Worm (Caenorhabditis elegans) whole organism, L1 larva: ENCODE data around the gene npr-39.
A peak's percentile ranks its signal among the peaks of the same experiment; 100 is the strongest.

Source experiments
- C04F5.9 ChIP-seq: sonication (generic microtip); optimal IDR thresholded peaks from 2 replicates; lab custom pipeline; 2016; ENCODE audit warnings: missing genetic modification characterization, missing compliant biosample characterization
- F16B12.6 ChIP-seq: fragments of 150-350 bp; optimal IDR thresholded peaks from 2 replicates; lab custom pipeline; 2014; ENCODE audit warnings: missing biosample characterization, missing genetic modification characterization
- Y116A8C.19 ChIP-seq: sonication (generic microtip); optimal IDR thresholded peaks from 2 replicates; lab custom pipeline; 2016; ENCODE audit warnings: missing compliant biosample characterization, missing genetic modification characterization, borderline replicate concordance
- aly-2 ChIP-seq: fragments of 150-350 bp; optimal IDR thresholded peaks from 2 replicates; lab custom pipeline; 2014; ENCODE audit warnings: missing biosample characterization, missing genetic modification characterization
- ceh-63 ChIP-seq: fragments of 200-800 bp; sonication (Bioruptor generic); optimal IDR thresholded peaks from 2 replicates; lab custom pipeline; 2018; ENCODE audit warnings: mild to moderate bottlenecking, missing genetic modification characterization, missing compliant biosample characterization
- ceh-82 ChIP-seq, 3 experiments: fragments of 150-350 bp in 1 of 3; sonication (generic microtip) in 2 of 3; optimal IDR thresholded peaks; 2 replicates each; lab custom pipeline; 2014 to 2017; ENCODE audit warnings: missing biosample characterization in 3 of 3, missing genetic modification characterization in 3 of 3
- dsc-1 ChIP-seq: sonication (generic microtip); optimal IDR thresholded peaks from 2 replicates; lab custom pipeline; 2016; ENCODE audit warnings: mild to moderate bottlenecking, missing genetic modification characterization, missing compliant biosample characterization
- efl-1 ChIP-seq, 4 experiments: fragments of 150-350 bp; optimal IDR thresholded peaks in 3 of 4; peaks in 1 of 4; 1 replicate in 1 of 4; 2 replicates in 3 of 4; lab custom pipeline; 2014; ENCODE audit warnings: missing biosample characterization in 2 of 4, missing genetic modification characterization in 2 of 4, missing genetic modification reagents in 2 of 4
- elt-3 ChIP-seq, 6 experiments: fragments of 150-350 bp in 1 of 6; sonication (generic microtip); optimal IDR thresholded peaks; 2 replicates each; lab custom pipeline; 2017 to 2018; ENCODE audit warnings: missing biosample characterization in 6 of 6, missing genetic modification characterization in 6 of 6, inconsistent platforms in 1 of 6
- fkh-4 ChIP-seq: sonication (generic microtip); optimal IDR thresholded peaks from 2 replicates; lab custom pipeline; 2016; ENCODE audit warnings: missing compliant biosample characterization, missing genetic modification characterization, borderline replicate concordance
- fkh-8 ChIP-seq: sonication (generic microtip); optimal IDR thresholded peaks from 2 replicates; lab custom pipeline; 2016; ENCODE audit warnings: mild to moderate bottlenecking, missing genetic modification characterization, missing compliant biosample characterization
- irx-1 ChIP-seq: sonication (generic microtip); optimal IDR thresholded peaks from 2 replicates; lab custom pipeline; 2016; ENCODE audit warnings: missing genetic modification characterization, missing compliant biosample characterization
- isw-1 ChIP-seq: fragments of 200-800 bp; sonication (Bioruptor generic); IDR thresholded peaks from 2 replicates; pipeline ENCODE4 v1.3.6; 2022; ENCODE audit warnings: missing genetic modification characterization, missing compliant biosample characterization
- lin-14 ChIP-seq: fragments of 200-800 bp; sonication (Bioruptor generic); optimal IDR thresholded peaks from 2 replicates; lab custom pipeline; 2018; ENCODE audit warnings: mild to moderate bottlenecking, missing genetic modification characterization, moderate library complexity, missing compliant biosample characterization
- lin-35 ChIP-seq, 2 experiments: fragments of 150-350 bp; optimal IDR thresholded peaks; 2 replicates each; lab custom pipeline; 2014; ENCODE audit warnings: missing biosample characterization in 2 of 2, missing genetic modification characterization in 2 of 2, missing genetic modification reagents in 2 of 2
- lin-39 ChIP-seq: fragments of 150-350 bp; optimal IDR thresholded peaks from 2 replicates; lab custom pipeline; 2014; ENCODE audit warnings: missing biosample characterization, missing genetic modification reagents, missing genetic modification characterization
- lir-3 ChIP-seq: sonication (generic microtip); optimal IDR thresholded peaks from 2 replicates; lab custom pipeline; 2016; ENCODE audit warnings: mild to moderate bottlenecking, missing genetic modification characterization, moderate library complexity, missing compliant biosample characterization; ENCODE audit not compliant: poor library complexity
- lsy-2 ChIP-seq, 2 experiments: fragments of 150-350 bp; optimal IDR thresholded peaks; 2 replicates each; lab custom pipeline; 2014; ENCODE audit warnings: missing biosample characterization in 2 of 2, missing genetic modification characterization in 2 of 2
- mab-9 ChIP-seq: fragments of 200-800 bp; sonication (Bioruptor generic); IDR thresholded peaks from 2 replicates; pipeline ENCODE4 v1.3.6; 2022; ENCODE audit warnings: missing genetic modification reagents, missing genetic modification characterization, missing compliant biosample characterization
- mdl-1 ChIP-seq, 2 experiments: fragments of 150-350 bp; optimal IDR thresholded peaks; 2 replicates each; lab custom pipeline; 2014 to 2017; ENCODE audit warnings: missing biosample characterization in 2 of 2, missing genetic modification characterization in 2 of 2, inconsistent platforms in 1 of 2
- mef-2 ChIP-seq: fragments of 150-350 bp; optimal IDR thresholded peaks from 2 replicates; lab custom pipeline; 2014; ENCODE audit warnings: missing biosample characterization, missing genetic modification characterization
- mep-1 ChIP-seq: fragments of 150-350 bp; optimal IDR thresholded peaks from 2 replicates; lab custom pipeline; 2014; ENCODE audit warnings: missing biosample characterization, missing genetic modification characterization
- nhr-12 ChIP-seq: sonication (generic microtip); optimal IDR thresholded peaks from 2 replicates; lab custom pipeline; 2017; ENCODE audit warnings: missing biosample characterization, missing genetic modification characterization
- nhr-19 ChIP-seq: fragments of 200-800 bp; sonication (Bioruptor generic); conservative IDR thresholded peaks from 2 replicates; pipeline ENCODE4 v1.3.6; 2022; ENCODE audit warnings: missing genetic modification characterization, missing compliant biosample characterization
- nhr-20 ChIP-seq: sonication (generic microtip); optimal IDR thresholded peaks from 2 replicates; lab custom pipeline; 2016; ENCODE audit warnings: mild to moderate bottlenecking, missing genetic modification characterization, missing compliant biosample characterization
- nhr-28 ChIP-seq: fragments of 150-350 bp; optimal IDR thresholded peaks from 2 replicates; lab custom pipeline; 2014; ENCODE audit warnings: missing biosample characterization, missing genetic modification characterization
- nhr-77 ChIP-seq: fragments of 150-350 bp; optimal IDR thresholded peaks from 2 replicates; lab custom pipeline; 2014; ENCODE audit warnings: missing biosample characterization, missing genetic modification characterization
- nhr-84 ChIP-seq: sonication (generic microtip); optimal IDR thresholded peaks from 2 replicates; lab custom pipeline; 2017; ENCODE audit warnings: missing biosample characterization, missing genetic modification characterization
- pax-3 ChIP-seq: fragments of 200-800 bp; sonication (Bioruptor generic); optimal IDR thresholded peaks from 2 replicates; lab custom pipeline; 2018; ENCODE audit warnings: mild to moderate bottlenecking, missing genetic modification characterization, moderate library complexity, missing compliant biosample characterization
- rnt-1 ChIP-seq: sonication (generic microtip); optimal IDR thresholded peaks from 2 replicates; lab custom pipeline; 2016; ENCODE audit warnings: mild to moderate bottlenecking, missing genetic modification characterization, moderate library complexity, missing compliant biosample characterization
- skn-1 ChIP-seq: fragments of 150-350 bp; optimal IDR thresholded peaks from 2 replicates; lab custom pipeline; 2014; ENCODE audit warnings: missing biosample characterization, missing genetic modification characterization
- sox-4 ChIP-seq: sonication (generic microtip); optimal IDR thresholded peaks from 2 replicates; lab custom pipeline; 2016; ENCODE audit warnings: missing genetic modification characterization, missing compliant biosample characterization
- sptf-1 ChIP-seq: fragments of 150-350 bp; optimal IDR thresholded peaks from 2 replicates; lab custom pipeline; 2014; ENCODE audit warnings: missing biosample characterization, missing genetic modification characterization
- tlp-1 ChIP-seq: fragments of 150-350 bp; optimal IDR thresholded peaks from 2 replicates; lab custom pipeline; 2014; ENCODE audit warnings: missing biosample characterization, missing genetic modification characterization
- unc-62 ChIP-seq: fragments of 150-350 bp; optimal IDR thresholded peaks from 2 replicates; lab custom pipeline; 2014; ENCODE audit warnings: missing biosample characterization, missing genetic modification reagents, missing genetic modification characterization
- xbp-1 ChIP-seq: sonication (generic microtip); optimal IDR thresholded peaks from 2 replicates; lab custom pipeline; 2016; ENCODE audit warnings: missing genetic modification characterization, missing compliant biosample characterization

The npr-39 gene

DNA sequence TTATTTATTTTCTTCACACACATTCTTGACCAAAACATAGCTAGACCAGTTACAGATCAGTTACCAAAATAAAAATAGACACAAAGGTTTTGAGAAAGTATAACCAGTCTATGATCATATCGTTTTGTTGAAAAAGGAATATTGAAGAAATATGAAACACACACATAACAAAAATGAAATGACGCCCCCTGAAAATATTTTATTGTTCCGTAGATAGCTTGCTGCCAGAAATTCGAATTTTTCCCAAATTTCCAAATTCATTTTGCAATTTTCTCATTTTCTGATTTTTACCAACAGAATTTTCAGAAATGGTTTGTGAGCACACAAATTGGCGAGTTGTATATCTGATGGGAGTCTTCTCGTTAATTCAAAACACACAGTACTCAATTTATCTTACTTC lies 8.6 kb downstream of the npr-39 start, which contains the start of gene F57A8.7:
TSS of gene F57A8.7 (plus strand) at position 301 of the 400 bp plus-strand sequence.
- TF ChIP-seq skn-1: no peak
- TF ChIP-seq C04F5.9 (tag; lab: Kevin White, UChicago): no peak
- no peak for TF ChIP-seq F16B12.6 (tag; lab: Kevin White, UChicago)
- no peak for TF ChIP-seq rnt-1 (tag; lab: Kevin White, UChicago)
- no peak for TF ChIP-seq mef-2
- no peak for TF ChIP-seq elt-3 (tag; optimal IDR thresholded peaks at IDR 0.05; lab: Kevin White, UChicago)
- no peak for TF ChIP-seq nhr-19 (GFP tag; lab: Robert Waterston, UW)
- no peak for TF ChIP-seq dsc-1 (tag; lab: Kevin White, UChicago)
- no peak for TF ChIP-seq mab-9 (GFP tag; lab: Robert Waterston, UW)
- no peak for TF ChIP-seq nhr-28 (tag; lab: Kevin White, UChicago)
- no peak for TF ChIP-seq irx-1 (tag; lab: Kevin White, UChicago)

- TF ChIP-seq Y116A8C.19 (tag; lab: Kevin White, UChicago): no peak
- no peak for TF ChIP-seq fkh-4 (tag; lab: Kevin White, UChicago)
- no peak for TF ChIP-seq mab-9 (GFP tag; lab: Robert Waterston, UW)
- no peak for TF ChIP-seq lin-14 (GFP tag; lab: Kevin White, UChicago)
- no peak for TF ChIP-seq F16B12.6 (tag; lab: Kevin White, UChicago)
- no peak for TF ChIP-seq mdl-1 (tag; optimal IDR thresholded peaks at IDR 0.05; lab: Kevin White, UChicago)
- no peak for TF ChIP-seq nhr-20
- TF ChIP-seq lin-35 (GFP tag; optimal IDR thresholded peaks at IDR 0.05; lab: Kevin White, UChicago): no peak
- no peak for TF ChIP-seq lsy-2 (tag; optimal IDR thresholded peaks at IDR 0.05; lab: Kevin White, UChicago)
- TF ChIP-seq nhr-19 (GFP tag; lab: Robert Waterston, UW): no peak
- no peak for TF ChIP-seq xbp-1 (tag; lab: Kevin White, UChicago)
- TF ChIP-seq ceh-63 (GFP tag; lab: Kevin White, UChicago): no peak
- TF ChIP-seq ceh-82 (tag; optimal IDR thresholded peaks at IDR 0.05; lab: Kevin White, UChicago): no peak
- TF ChIP-seq C04F5.9 (tag; lab: Kevin White, UChicago): no peak
- TF ChIP-seq nhr-84 (tag; lab: Kevin White, UChicago): no peak
- TF ChIP-seq mep-1: no peak
These were observed 11.4 kb downstream of the npr-39 start, which contains the start of gene R04B5.1 for ce11 chrV:10078244-10078643. Gene R04B5.1 (minus strand): TSS chrV:10078344.

DNA sequence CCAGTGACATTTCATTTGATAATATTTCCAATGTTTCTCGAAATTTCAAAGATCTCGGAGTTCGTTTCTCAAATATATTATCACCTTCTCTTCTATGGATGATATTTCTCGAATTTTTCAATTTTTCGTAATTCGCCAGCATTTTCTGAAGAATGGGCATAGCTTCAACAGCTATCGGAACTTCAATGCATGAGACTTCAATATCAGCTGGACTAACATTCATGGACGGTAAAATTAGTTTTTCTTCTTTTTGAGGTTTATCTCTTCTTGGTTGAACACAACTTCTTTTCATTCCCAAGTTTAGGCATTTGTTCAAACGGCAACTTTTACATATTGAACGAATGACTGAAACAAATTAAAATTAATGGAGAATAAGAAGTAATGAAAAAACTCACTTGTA lies 14.0 kb downstream of the npr-39 start:
- TF ChIP-seq lir-3 (tag; lab: Kevin White, UChicago) (no peak), lin-39 (no peak), sptf-1 (tag; lab: Kevin White, UChicago) (no peak), isw-1 (GFP tag; lab: Robert Waterston, UW) (no peak), mef-2 (no peak), unc-62 (GFP tag; lab: Kevin White, UChicago) (no peak), pax-3 (tag; lab: Kevin White, UChicago) (no peak), Y116A8C.19 (tag; lab: Kevin White, UChicago) (no peak), sox-4 (tag; lab: Kevin White, UChicago) (no peak), lsy-2 (tag; optimal IDR thresholded peaks at IDR 0.05; lab: Kevin White, UChicago) (no peak), fkh-4 (tag; lab: Kevin White, UChicago) (no peak), ceh-82 (tag; optimal IDR thresholded peaks at IDR 0.05; lab: Kevin White, UChicago) (no peak), nhr-19 (GFP tag; lab: Robert Waterston, UW) (no peak), tlp-1 (no peak), nhr-12 (no peak)
- TF ChIP-seq, all 84 proteins: peak for 0

ce11 chrV:10081636-10082035 lies 14.8 kb downstream of the npr-39 start, which contains the start of gene nhr-205:
Gene nhr-205 (minus strand): TSS chrV:10081776.
- TF ChIP-seq nhr-20 (peak; percentile 12), mdl-1 (tag; optimal IDR thresholded peaks at IDR 0.05; lab: Kevin White, UChicago) (no peak), nhr-77 (peak; percentile 12), aly-2 (no peak), skn-1 (no peak), nhr-19 (GFP tag; lab: Robert Waterston, UW) (no peak), isw-1 (GFP tag; lab: Robert Waterston, UW) (no peak), tlp-1 (no peak), fkh-8 (tag; lab: Kevin White, UChicago) (no peak), efl-1 (optimal IDR thresholded peaks at IDR 0.05; lab: Kevin White, UChicago) (no peak), efl-1 (GFP tag; optimal IDR thresholded peaks at IDR 0.05 in 1 of 2; lab: Kevin White, UChicago) (peak in 1 of 2 experiments; percentile 51), elt-3 (tag; optimal IDR thresholded peaks at IDR 0.05; lab: Kevin White, UChicago) (peak in 1 of 6 experiments; percentile 2)
